Comparison of ENCODE assay signal across 1 fruit fly cellular context in genomic region chr2L:10250441-10250847, dm6.
TF ChIP-seq lines count a peak whose summit lies in the region.

Gene bsk, minus strand, starts transcription at chr2L:10250501.
Gene CG31717, plus strand, starts transcription at chr2L:10250737.

TF ChIP-seq in whole organism, embryonic, 481 proteins besides CTCF, POLR2A, EP300 and RAD21 (continued from another document):
- TF ChIP-seq nom (GFP tag; optimal IDR thresholded peaks at IDR 0.05; lab: Kevin White, UChicago) = peak; percentile 2
- TF ChIP-seq phol (tag; optimal IDR thresholded peaks at IDR 0.05; lab: Kevin White, UChicago) = peak; percentile 46
- TF ChIP-seq CG8924 (tag; optimal IDR thresholded peaks at IDR 0.05; lab: Kevin White, UChicago) = peak; percentile 73
- TF ChIP-seq kay (GFP tag; optimal IDR thresholded peaks at IDR 0.05; lab: Kevin White, UChicago) = peak; percentile 34
- TF ChIP-seq D19B (GFP tag; optimal IDR thresholded peaks at IDR 0.05; lab: Kevin White, UChicago) = no peak
- no peak for TF ChIP-seq CG13296 (GFP tag; optimal IDR thresholded peaks at IDR 0.05; lab: Kevin White, UChicago)
- no peak for TF ChIP-seq Atf6 (GFP tag; IDR thresholded peaks at IDR 0.05; lab: Robert Waterston, UW)
- no peak for TF ChIP-seq scrt (GFP tag; optimal IDR thresholded peaks at IDR 0.05; lab: Kevin White, UChicago)
- TF ChIP-seq HHEX (GFP tag; optimal IDR thresholded peaks at IDR 0.05; lab: Kevin White, UChicago) = no peak
- no peak for TF ChIP-seq CG11723 (GFP tag; optimal IDR thresholded peaks at IDR 0.05; lab: Kevin White, UChicago)
- no peak for TF ChIP-seq CG18011 (GFP tag; optimal IDR thresholded peaks at IDR 0.05; lab: Kevin White, UChicago)
- TF ChIP-seq CG11695 (GFP tag; IDR thresholded peaks at IDR 0.05; lab: Robert Waterston, UW) = no peak
- TF ChIP-seq MESR4 (GFP tag; optimal IDR thresholded peaks at IDR 0.05; lab: Kevin White, UChicago) = peak; percentile 35
- no peak for TF ChIP-seq chm (GFP tag; IDR thresholded peaks at IDR 0.05; lab: Robert Waterston, UW)
- no peak for TF ChIP-seq CG8944 (GFP tag; optimal IDR thresholded peaks at IDR 0.05; lab: Kevin White, UChicago)
- no peak for TF ChIP-seq CG6813 (GFP tag; optimal IDR thresholded peaks at IDR 0.05; lab: Kevin White, UChicago)
- TF ChIP-seq tx (GFP tag; optimal IDR thresholded peaks at IDR 0.05; lab: Kevin White, UChicago) = no peak
- TF ChIP-seq Sin3A (optimal IDR thresholded peaks at IDR 0.05; lab: Kevin White, UChicago) = peak; percentile 19
- no peak for TF ChIP-seq chinmo (GFP tag; IDR thresholded peaks at IDR 0.05; lab: Robert Waterston, UW; ENCODE audit: partially characterized antibody)
- no peak for TF ChIP-seq CG14441 (GFP tag; IDR thresholded peaks at IDR 0.05; lab: Robert Waterston, UW)
- TF ChIP-seq Kr (GFP tag; optimal IDR thresholded peaks at IDR 0.05; lab: Kevin White, UChicago) = peak; percentile 60
- no peak for TF ChIP-seq eyg (GFP tag; optimal IDR thresholded peaks at IDR 0.05; lab: Kevin White, UChicago)
- TF ChIP-seq CG2120 (GFP tag; optimal IDR thresholded peaks at IDR 0.05; lab: Kevin White, UChicago) = no peak
- TF ChIP-seq wor (GFP tag; IDR thresholded peaks at IDR 0.05; lab: Robert Waterston, UW) = no peak
- peak; percentile 38 for TF ChIP-seq CG17829 (tag; optimal IDR thresholded peaks at IDR 0.05; lab: Kevin White, UChicago)
- TF ChIP-seq CG16815 (GFP tag; optimal IDR thresholded peaks at IDR 0.05; lab: Kevin White, UChicago) = no peak
- no peak for TF ChIP-seq CG18262 (tag; optimal IDR thresholded peaks at IDR 0.05; lab: Kevin White, UChicago)
- TF ChIP-seq Ssrp (tag; optimal IDR thresholded peaks at IDR 0.05; lab: Kevin White, UChicago) = no peak
- no peak for TF ChIP-seq sd (tag; optimal IDR thresholded peaks at IDR 0.05; lab: Kevin White, UChicago)
- peak; percentile 99 for TF ChIP-seq CG11560 (tag; IDR thresholded peaks at IDR 0.05; lab: Robert Waterston, UW)
- TF ChIP-seq CG10274 (GFP tag; optimal IDR thresholded peaks at IDR 0.05; lab: Kevin White, UChicago) = no peak
- no peak for TF ChIP-seq prd (optimal IDR thresholded peaks at IDR 0.05; lab: Kevin White, UChicago)
- TF ChIP-seq prd (GFP tag; IDR thresholded peaks at IDR 0.05; lab: Robert Waterston, UW) = no peak
- TF ChIP-seq CG2712 (tag; optimal IDR thresholded peaks at IDR 0.05; lab: Kevin White, UChicago) = no peak
- peak; percentile 43 for TF ChIP-seq Ets97D (GFP tag; optimal IDR thresholded peaks at IDR 0.05; lab: Kevin White, UChicago)
- no peak for TF ChIP-seq CG2129 (GFP tag; IDR thresholded peaks at IDR 0.05; lab: Robert Waterston, UW; ENCODE audit: partially characterized antibody)
- no peak for TF ChIP-seq jumu (GFP tag; optimal IDR thresholded peaks at IDR 0.05; lab: Kevin White, UChicago)
- no peak for TF ChIP-seq Hr39 (optimal IDR thresholded peaks at IDR 0.05; lab: Kevin White, UChicago)
- peak; percentile 7 for TF ChIP-seq lilli (GFP tag; optimal IDR thresholded peaks at IDR 0.05; lab: Kevin White, UChicago)
- TF ChIP-seq Elba2 (GFP tag; optimal IDR thresholded peaks at IDR 0.05; lab: Kevin White, UChicago) = peak; percentile 83
- TF ChIP-seq CG1529 (GFP tag; optimal IDR thresholded peaks at IDR 0.05; lab: Kevin White, UChicago) = no peak
- no peak for TF ChIP-seq pho (GFP tag; optimal IDR thresholded peaks at IDR 0.05; lab: Kevin White, UChicago)
- no peak for TF ChIP-seq psq (GFP tag; optimal IDR thresholded peaks at IDR 0.05; lab: Kevin White, UChicago)
- no peak for TF ChIP-seq CG4730 (GFP tag; IDR thresholded peaks at IDR 0.05; lab: Robert Waterston, UW)
- TF ChIP-seq gfzf (GFP tag; optimal IDR thresholded peaks at IDR 0.05; lab: Kevin White, UChicago) = peak; percentile 78
- no peak for TF ChIP-seq emc (GFP tag; optimal IDR thresholded peaks at IDR 0.05; lab: Kevin White, UChicago)
- TF ChIP-seq CG13624 (GFP tag; optimal IDR thresholded peaks at IDR 0.05; lab: Kevin White, UChicago) = no peak
- TF ChIP-seq CG16813 (GFP tag; IDR thresholded peaks at IDR 0.05; lab: Robert Waterston, UW; ENCODE audit: partially characterized antibody) = peak; percentile 44; the same call in 1 of the 3 replicates
- no peak for TF ChIP-seq CG18619 (GFP tag; optimal IDR thresholded peaks at IDR 0.05; lab: Kevin White, UChicago)
- no peak for TF ChIP-seq ems (GFP tag; optimal IDR thresholded peaks at IDR 0.05; lab: Kevin White, UChicago)
- TF ChIP-seq B-H1 (GFP tag; IDR thresholded peaks at IDR 0.05; lab: Robert Waterston, UW) = no peak
- TF ChIP-seq CG10431 (GFP tag; optimal IDR thresholded peaks at IDR 0.05; lab: Kevin White, UChicago) = no peak
- no peak for TF ChIP-seq hkb (optimal IDR thresholded peaks at IDR 0.05; lab: Kevin White, UChicago)
- TF ChIP-seq hkb (GFP tag; IDR thresholded peaks at IDR 0.05; lab: Robert Waterston, UW) = no peak
- no peak for TF ChIP-seq abd-A (tag; optimal IDR thresholded peaks at IDR 0.05; lab: Kevin White, UChicago)
- no peak for TF ChIP-seq CG3838 (GFP tag; optimal IDR thresholded peaks at IDR 0.05; lab: Kevin White, UChicago)
- TF ChIP-seq Trl (optimal IDR thresholded peaks at IDR 0.05; lab: Kevin White, UChicago) = no peak
- no peak for TF ChIP-seq Trl (GFP tag; optimal IDR thresholded peaks at IDR 0.05; lab: Kevin White, UChicago)
- TF ChIP-seq H2.0 (GFP tag; IDR thresholded peaks at IDR 0.05; lab: Robert Waterston, UW) = no peak
- peak; percentile 71 for TF ChIP-seq Dref (GFP tag; IDR thresholded peaks at IDR 0.05; lab: Robert Waterston, UW)
- no peak for TF ChIP-seq cas (GFP tag; IDR thresholded peaks at IDR 0.05; lab: Robert Waterston, UW)
- TF ChIP-seq Ada2b (GFP tag; IDR thresholded peaks at IDR 0.05; lab: Robert Waterston, UW) = no peak
- TF ChIP-seq schlank (tag; optimal IDR thresholded peaks at IDR 0.05; lab: Kevin White, UChicago) = no peak
- no peak for TF ChIP-seq az2 (GFP tag; optimal IDR thresholded peaks at IDR 0.05; lab: Kevin White, UChicago)
- TF ChIP-seq Camta (GFP tag; optimal IDR thresholded peaks at IDR 0.05; lab: Kevin White, UChicago) = no peak
- TF ChIP-seq CG6854 (GFP tag; optimal IDR thresholded peaks at IDR 0.05; lab: Kevin White, UChicago) = no peak
- peak; percentile 97 for TF ChIP-seq pfk (GFP tag; optimal IDR thresholded peaks at IDR 0.05; lab: Kevin White, UChicago)
- TF ChIP-seq Dad (GFP tag; optimal IDR thresholded peaks at IDR 0.05; lab: Kevin White, UChicago) = no peak
- TF ChIP-seq onecut (GFP tag; IDR thresholded peaks at IDR 0.05; lab: Robert Waterston, UW) = peak; percentile 31; the same call in 1 of the 2 replicates
- TF ChIP-seq bcd (GFP tag; optimal IDR thresholded peaks at IDR 0.05; lab: Kevin White, UChicago) = no peak
- TF ChIP-seq CG6765 (GFP tag; optimal IDR thresholded peaks at IDR 0.05; lab: Kevin White, UChicago) = no peak
- TF ChIP-seq Mes4 (GFP tag; optimal IDR thresholded peaks at IDR 0.05; lab: Kevin White, UChicago) = no peak
- no peak for TF ChIP-seq inv (GFP tag; IDR thresholded peaks at IDR 0.05; lab: Robert Waterston, UW; ENCODE audit: partially characterized antibody)
- TF ChIP-seq CG12391 (tag; optimal IDR thresholded peaks at IDR 0.05; lab: Kevin White, UChicago) = no peak
- peak; percentile 21 for TF ChIP-seq Dp (GFP tag; optimal IDR thresholded peaks at IDR 0.05; lab: Kevin White, UChicago)
- no peak for TF ChIP-seq fu2 (GFP tag; optimal IDR thresholded peaks at IDR 0.05; lab: Kevin White, UChicago)
- no peak for TF ChIP-seq mld (GFP tag; IDR thresholded peaks at IDR 0.05; lab: Robert Waterston, UW; ENCODE audit: partially characterized antibody)
- TF ChIP-seq gt (GFP tag; IDR thresholded peaks at IDR 0.05; lab: Robert Waterston, UW) = no peak
- TF ChIP-seq crp (GFP tag; optimal IDR thresholded peaks at IDR 0.05; lab: Kevin White, UChicago) = no peak
- TF ChIP-seq row (GFP tag; IDR thresholded peaks at IDR 0.05; lab: Robert Waterston, UW) = peak; percentile 65
- peak; percentile 75 for TF ChIP-seq stwl (tag; optimal IDR thresholded peaks at IDR 0.05; lab: Kevin White, UChicago)
- no peak for TF ChIP-seq ken (GFP tag; IDR thresholded peaks at IDR 0.05; lab: Robert Waterston, UW)
- peak; percentile 55 for TF ChIP-seq CG8290 (GFP tag; optimal IDR thresholded peaks at IDR 0.05; lab: Kevin White, UChicago)
- no peak for TF ChIP-seq CG8290 (tag; optimal IDR thresholded peaks at IDR 0.05; lab: Kevin White, UChicago)
- TF ChIP-seq CG8765 (GFP tag; IDR thresholded peaks at IDR 0.05; lab: Robert Waterston, UW) = no peak
- TF ChIP-seq CG7271 (tag; optimal IDR thresholded peaks at IDR 0.05; lab: Kevin White, UChicago) = peak; percentile 14
- no peak for TF ChIP-seq CG2202 (tag; optimal IDR thresholded peaks at IDR 0.05; lab: Kevin White, UChicago)
- TF ChIP-seq CHES-1-like (GFP tag; optimal IDR thresholded peaks at IDR 0.05; lab: Kevin White, UChicago) = no peak
- peak; percentile 62 for TF ChIP-seq CG14710 (tag; optimal IDR thresholded peaks at IDR 0.05; lab: Kevin White, UChicago)
- TF ChIP-seq Max (GFP tag; optimal IDR thresholded peaks at IDR 0.05; lab: Kevin White, UChicago) = no peak
- TF ChIP-seq ab (GFP tag; optimal IDR thresholded peaks at IDR 0.05; lab: Kevin White, UChicago) = no peak
- peak; percentile 58; the same call in 1 of the 3 replicates for TF ChIP-seq CG6791 (GFP tag; IDR thresholded peaks at IDR 0.05; lab: Robert Waterston, UW; ENCODE audit: partially characterized antibody)
- TF ChIP-seq sob (GFP tag; IDR thresholded peaks at IDR 0.05; lab: Robert Waterston, UW) = no peak
- TF ChIP-seq Ets65A (GFP tag; lab: Kevin White, UChicago) = no peak
- no peak for TF ChIP-seq Nf-YB (GFP tag; optimal IDR thresholded peaks at IDR 0.05; lab: Kevin White, UChicago)
- no peak for TF ChIP-seq maf-S (GFP tag; optimal IDR thresholded peaks at IDR 0.05; lab: Kevin White, UChicago)
- TF ChIP-seq gsb (GFP tag; IDR thresholded peaks at IDR 0.05; lab: Robert Waterston, UW) = no peak
- no peak for TF ChIP-seq CG1832 (GFP tag; optimal IDR thresholded peaks at IDR 0.05; lab: Kevin White, UChicago)
- TF ChIP-seq oc (tag; optimal IDR thresholded peaks at IDR 0.05; lab: Kevin White, UChicago) = no peak
- no peak for TF ChIP-seq salm (tag; optimal IDR thresholded peaks at IDR 0.05; lab: Kevin White, UChicago)
